Comparison of ENCODE assay signal across 2 fruit fly cellular contexts in genomic region chr3L:20949371-20950135, dm6.
TF ChIP-seq lines count a peak whose summit lies in the region.

Gene fng, minus strand, starts transcription at chr3L:20949512.

TF ChIP-seq in whole organism, embryonic, 481 proteins besides CTCF, POLR2A, EP300 and RAD21 (continued from another document and continues in another):
- TF ChIP-seq Eip74EF (GFP tag; optimal IDR thresholded peaks at IDR 0.05; lab: Kevin White, UChicago) (no peak), slou (GFP tag; optimal IDR thresholded peaks at IDR 0.05; lab: Kevin White, UChicago) (no peak), CG9817 (tag; optimal IDR thresholded peaks at IDR 0.05; lab: Kevin White, UChicago) (no peak), CG7357 (GFP tag; IDR thresholded peaks at IDR 0.05; lab: Robert Waterston, UW) (no peak), CG15696 (tag; optimal IDR thresholded peaks at IDR 0.05; lab: Kevin White, UChicago) (no peak), wor (GFP tag; IDR thresholded peaks at IDR 0.05; lab: Robert Waterston, UW) (no peak), Dip2 (GFP tag; IDR thresholded peaks at IDR 0.05; lab: Robert Waterston, UW) (no peak), Scr (GFP tag; IDR thresholded peaks at IDR 0.05; lab: Robert Waterston, UW; ENCODE audit: partially characterized antibody) (no peak), CG14014 (GFP tag; IDR thresholded peaks at IDR 0.05; lab: Robert Waterston, UW) (no peak), zfh1 (GFP tag; IDR thresholded peaks at IDR 0.05; lab: Robert Waterston, UW) (no peak), tna (GFP tag; IDR thresholded peaks at IDR 0.05; lab: Robert Waterston, UW; ENCODE audit: partially characterized antibody) (no peak), ATbp (GFP tag; optimal IDR thresholded peaks at IDR 0.05; lab: Kevin White, UChicago) (no peak), corto (GFP tag; optimal IDR thresholded peaks at IDR 0.05; lab: Kevin White, UChicago) (no peak), CrebB (tag; optimal IDR thresholded peaks at IDR 0.05; lab: Kevin White, UChicago) (no peak), Mrtf (GFP tag; IDR thresholded peaks at IDR 0.05; lab: Robert Waterston, UW) (no peak), Hr51 (GFP tag; optimal IDR thresholded peaks at IDR 0.05; lab: Kevin White, UChicago) (no peak), bigmax (GFP tag; optimal IDR thresholded peaks at IDR 0.05; lab: Kevin White, UChicago) (no peak), ac (GFP tag; optimal IDR thresholded peaks at IDR 0.05; lab: Kevin White, UChicago) (no peak), phol (tag; optimal IDR thresholded peaks at IDR 0.05; lab: Kevin White, UChicago) (no peak), CG15601 (tag; optimal IDR thresholded peaks at IDR 0.05; lab: Kevin White, UChicago) (no peak), Hand (GFP tag; optimal IDR thresholded peaks at IDR 0.05; lab: Kevin White, UChicago) (no peak), CG13296 (GFP tag; optimal IDR thresholded peaks at IDR 0.05; lab: Kevin White, UChicago) (no peak), B-H2 (GFP tag; optimal IDR thresholded peaks at IDR 0.05; lab: Kevin White, UChicago) (no peak), CG4854 (GFP tag; optimal IDR thresholded peaks at IDR 0.05; lab: Kevin White, UChicago) (no peak), CG13424 (tag; optimal IDR thresholded peaks at IDR 0.05; lab: Kevin White, UChicago) (no peak), CG12219 (GFP tag; optimal IDR thresholded peaks at IDR 0.05; lab: Kevin White, UChicago) (no peak), Sox102F (GFP tag; optimal IDR thresholded peaks at IDR 0.05; lab: Kevin White, UChicago) (no peak), CG2199 (GFP tag; IDR thresholded peaks at IDR 0.05; lab: Robert Waterston, UW) (peak; percentile 45; the same call in 1 of the 3 replicates), ems (GFP tag; optimal IDR thresholded peaks at IDR 0.05; lab: Kevin White, UChicago) (no peak), tx (GFP tag; optimal IDR thresholded peaks at IDR 0.05; lab: Kevin White, UChicago) (no peak), CG17802 (tag; optimal IDR thresholded peaks at IDR 0.05; lab: Kevin White, UChicago) (no peak), CG32772 (GFP tag; IDR thresholded peaks at IDR 0.05; lab: Robert Waterston, UW) (no peak), esg (GFP tag; conservative IDR thresholded peaks at IDR 0.05; lab: Robert Waterston, UW) (no peak), BEAF-32 (GFP tag; optimal IDR thresholded peaks at IDR 0.05; lab: Kevin White, UChicago) (no peak), salm (tag; optimal IDR thresholded peaks at IDR 0.05; lab: Kevin White, UChicago) (no peak), bowl (GFP tag; IDR thresholded peaks at IDR 0.05; lab: Robert Waterston, UW) (no peak), Dad (GFP tag; optimal IDR thresholded peaks at IDR 0.05; lab: Kevin White, UChicago) (no peak), sob (GFP tag; IDR thresholded peaks at IDR 0.05; lab: Robert Waterston, UW) (peak; percentile 18; the same call in 1 of the 2 replicates), CG34376 (GFP tag; optimal IDR thresholded peaks at IDR 0.05; lab: Kevin White, UChicago) (no peak), unc-4 (GFP tag; IDR thresholded peaks at IDR 0.05; lab: Robert Waterston, UW; ENCODE audit: partially characterized antibody) (peak; percentile 55), Atf3 (GFP tag; optimal IDR thresholded peaks at IDR 0.05; lab: Kevin White, UChicago) (no peak), h (optimal IDR thresholded peaks at IDR 0.05; lab: Kevin White, UChicago) (no peak), D (optimal IDR thresholded peaks at IDR 0.05; lab: Kevin White, UChicago) (no peak), D (GFP tag; optimal IDR thresholded peaks at IDR 0.05; lab: Kevin White, UChicago) (no peak), Sox100B (GFP tag; optimal IDR thresholded peaks at IDR 0.05; lab: Kevin White, UChicago) (no peak), Dll (GFP tag; IDR thresholded peaks at IDR 0.05; lab: Robert Waterston, UW; ENCODE audit: partially characterized antibody) (peak; percentile 67; the same call in 2 of the 4 replicates), CG13894 (tag; optimal IDR thresholded peaks at IDR 0.05; lab: Kevin White, UChicago) (peak; percentile 46), CG5953 (GFP tag; IDR thresholded peaks at IDR 0.05; lab: Robert Waterston, UW) (no peak), CG17612 (GFP tag; IDR thresholded peaks at IDR 0.05; lab: Robert Waterston, UW) (no peak), pan (optimal IDR thresholded peaks at IDR 0.05; lab: Kevin White, UChicago) (no peak), pan (GFP tag; optimal IDR thresholded peaks at IDR 0.05 in 1 of 2, IDR thresholded peaks at IDR 0.05 in 1 of 2) (no peak), C15 (GFP tag; IDR thresholded peaks at IDR 0.05; lab: Robert Waterston, UW) (no peak), CG34224 (GFP tag; IDR thresholded peaks at IDR 0.05; lab: Robert Waterston, UW; ENCODE audit: partially characterized antibody) (peak; percentile 78), stwl (tag; optimal IDR thresholded peaks at IDR 0.05; lab: Kevin White, UChicago) (no peak), CG3407 (GFP tag; optimal IDR thresholded peaks at IDR 0.05; lab: Kevin White, UChicago) (no peak), H15 (GFP tag; IDR thresholded peaks at IDR 0.05; lab: Robert Waterston, UW) (no peak), lilli (GFP tag; optimal IDR thresholded peaks at IDR 0.05; lab: Kevin White, UChicago) (no peak), bbx (GFP tag; IDR thresholded peaks at IDR 0.05; lab: Robert Waterston, UW; ENCODE audit: partially characterized antibody) (peak; percentile 57), Hr39 (optimal IDR thresholded peaks at IDR 0.05; lab: Kevin White, UChicago) (no peak), ERR (GFP tag; optimal IDR thresholded peaks at IDR 0.05; lab: Kevin White, UChicago) (no peak), bab2 (GFP tag; optimal IDR thresholded peaks at IDR 0.05; lab: Kevin White, UChicago) (no peak), disco-r (GFP tag; optimal IDR thresholded peaks at IDR 0.05; lab: Kevin White, UChicago) (no peak), CG2678 (tag; optimal IDR thresholded peaks at IDR 0.05; lab: Kevin White, UChicago) (no peak), nom (GFP tag; optimal IDR thresholded peaks at IDR 0.05; lab: Kevin White, UChicago) (no peak), CG33213 (GFP tag; optimal IDR thresholded peaks at IDR 0.05; lab: Kevin White, UChicago) (no peak), CG1792 (GFP tag; optimal IDR thresholded peaks at IDR 0.05; lab: Kevin White, UChicago) (no peak), schlank (tag; optimal IDR thresholded peaks at IDR 0.05; lab: Kevin White, UChicago) (no peak), HLH3B (GFP tag; IDR thresholded peaks at IDR 0.05; lab: Robert Waterston, UW) (peak; percentile 15; the same call in 1 of the 2 replicates), zen2 (GFP tag; IDR thresholded peaks at IDR 0.05; lab: Robert Waterston, UW; ENCODE audit: partially characterized antibody) (peak; percentile 76)

TF ChIP-seq in whole organism, prepupa, 60 proteins besides CTCF, POLR2A, EP300 and RAD21 (continued from another document):
- TF ChIP-seq CG31627 (GFP tag; optimal IDR thresholded peaks at IDR 0.05; lab: Kevin White, UChicago): no peak
- no peak for TF ChIP-seq salr (GFP tag; optimal IDR thresholded peaks at IDR 0.05; lab: Kevin White, UChicago)
- no peak for TF ChIP-seq CG9139 (GFP tag; optimal IDR thresholded peaks at IDR 0.05; lab: Kevin White, UChicago)
- no peak for TF ChIP-seq cyc (GFP tag; optimal IDR thresholded peaks at IDR 0.05; lab: Kevin White, UChicago)
- TF ChIP-seq fd59A (GFP tag; optimal IDR thresholded peaks at IDR 0.05; lab: Kevin White, UChicago): no peak
- TF ChIP-seq CG6276 (GFP tag; optimal IDR thresholded peaks at IDR 0.05; lab: Kevin White, UChicago): peak; percentile 34
- peak; percentile 19 for TF ChIP-seq CG34406 (GFP tag; optimal IDR thresholded peaks at IDR 0.05; lab: Kevin White, UChicago)
- TF ChIP-seq Ets96B (tag; optimal IDR thresholded peaks at IDR 0.05; lab: Kevin White, UChicago): no peak
- no peak for TF ChIP-seq CG32006 (GFP tag; optimal IDR thresholded peaks at IDR 0.05; lab: Kevin White, UChicago)
- no peak for TF ChIP-seq Eip93F (GFP tag; optimal IDR thresholded peaks at IDR 0.05; lab: Kevin White, UChicago)
- peak; percentile 21 for TF ChIP-seq achi (GFP tag; optimal IDR thresholded peaks at IDR 0.05; lab: Kevin White, UChicago)
- TF ChIP-seq Gug (GFP tag; IDR thresholded peaks at IDR 0.05; lab: Robert Waterston, UW): no peak
- no peak for TF ChIP-seq fd85E (GFP tag; optimal IDR thresholded peaks at IDR 0.05; lab: Kevin White, UChicago)
- TF ChIP-seq CG4318 (GFP tag; optimal IDR thresholded peaks at IDR 0.05; lab: Kevin White, UChicago): no peak
- peak; percentile 5 for TF ChIP-seq net (GFP tag; optimal IDR thresholded peaks at IDR 0.05; lab: Kevin White, UChicago)
- peak; percentile 16 for TF ChIP-seq CG3919 (GFP tag; optimal IDR thresholded peaks at IDR 0.05; lab: Kevin White, UChicago)
- no peak for TF ChIP-seq CG11762 (GFP tag; optimal IDR thresholded peaks at IDR 0.05; lab: Kevin White, UChicago; ENCODE audit: insufficient read depth)
- no peak for TF ChIP-seq Hr4 (GFP tag; optimal IDR thresholded peaks at IDR 0.05; lab: Kevin White, UChicago)
- TF ChIP-seq CG11294 (GFP tag; IDR thresholded peaks at IDR 0.05; lab: Robert Waterston, UW): no peak
- TF ChIP-seq CG10631 (GFP tag; optimal IDR thresholded peaks at IDR 0.05; lab: Kevin White, UChicago): no peak
- TF ChIP-seq spab (GFP tag; optimal IDR thresholded peaks at IDR 0.05; lab: Kevin White, UChicago): no peak
- peak; percentile 44; the same call in 1 of the 2 replicates for TF ChIP-seq CG15336 (GFP tag; IDR thresholded peaks at IDR 0.05; lab: Robert Waterston, UW)
- TF ChIP-seq svp (GFP tag; lab: Kevin White, UChicago): peak; percentile 70
- TF ChIP-seq CG10669 (GFP tag; optimal IDR thresholded peaks at IDR 0.05; lab: Kevin White, UChicago): no peak
- peak; percentile 70; the same call in 2 of the 3 replicates for TF ChIP-seq CG6163 (GFP tag; IDR thresholded peaks at IDR 0.05; lab: Robert Waterston, UW)
- no peak for TF ChIP-seq Sox15 (GFP tag; optimal IDR thresholded peaks at IDR 0.05; lab: Kevin White, UChicago)
- TF ChIP-seq vri (GFP tag; optimal IDR thresholded peaks at IDR 0.05; lab: Kevin White, UChicago): no peak
- TF ChIP-seq Smox (GFP tag; optimal IDR thresholded peaks at IDR 0.05; lab: Kevin White, UChicago): no peak
- peak; percentile 81 for TF ChIP-seq Eip78C (GFP tag; lab: Kevin White, UChicago)
- peak; percentile 8 for TF ChIP-seq CG8632 (GFP tag; optimal IDR thresholded peaks at IDR 0.05; lab: Kevin White, UChicago)
- TF ChIP-seq Blimp-1 (GFP tag; optimal IDR thresholded peaks at IDR 0.05; lab: Kevin White, UChicago): no peak
- TF ChIP-seq Sox14 (GFP tag; optimal IDR thresholded peaks at IDR 0.05; lab: Kevin White, UChicago): peak; percentile 13
- TF ChIP-seq CG11902 (GFP tag; optimal IDR thresholded peaks at IDR 0.05; lab: Kevin White, UChicago): no peak
- TF ChIP-seq Met (GFP tag; optimal IDR thresholded peaks at IDR 0.05; lab: Kevin White, UChicago): peak; percentile 4
- no peak for TF ChIP-seq CG3032 (tag; optimal IDR thresholded peaks at IDR 0.05; lab: Kevin White, UChicago)
- peak; percentile 48 for TF ChIP-seq Sox102F (GFP tag; optimal IDR thresholded peaks at IDR 0.05; lab: Kevin White, UChicago)
- no peak for TF ChIP-seq dac (GFP tag; optimal IDR thresholded peaks at IDR 0.05; lab: Kevin White, UChicago)
TF ChIP-seq in whole organism, prepupa: peak in this region for 21.
